Worm (Caenorhabditis elegans) whole organism, late embryonic: ENCODE measurements around the gene idpa-3.

Experiments used
- C08G9.2 ChIP-seq: sonication (generic microtip); optimal IDR thresholded peaks from 2 replicates; lab custom pipeline; 2016; ENCODE audit warnings: mild to moderate bottlenecking, missing genetic modification characterization, moderate library complexity, missing compliant biosample characterization
- C38D4.7 ChIP-seq: fragments of 200-800 bp; sonication (Bioruptor generic); optimal IDR thresholded peaks from 2 replicates; lab custom pipeline; 2018; ENCODE audit warnings: mild to moderate bottlenecking, missing genetic modification characterization, moderate library complexity, missing compliant biosample characterization
- F13H6.1 ChIP-seq: sonication (generic microtip); optimal IDR thresholded peaks from 2 replicates; lab custom pipeline; 2016; ENCODE audit warnings: missing genetic modification characterization, missing compliant biosample characterization
- K02D7.2 ChIP-seq: sonication (generic microtip); optimal IDR thresholded peaks from 2 replicates; lab custom pipeline; 2017; ENCODE audit warnings: mild to moderate bottlenecking, missing genetic modification characterization, missing compliant biosample characterization
- T23F11.4 ChIP-seq: fragments of 200-800 bp; sonication (Bioruptor generic); optimal IDR thresholded peaks from 2 replicates; lab custom pipeline; 2018; ENCODE audit warnings: mild to moderate bottlenecking, missing genetic modification characterization, missing compliant biosample characterization
- ceh-14 ChIP-seq: sonication (generic microtip); optimal IDR thresholded peaks from 2 replicates; lab custom pipeline; 2016; ENCODE audit warnings: missing genotype, missing genetic modification characterization, missing compliant biosample characterization
- ceh-18 ChIP-seq: sonication (generic microtip); optimal IDR thresholded peaks from 2 replicates; lab custom pipeline; 2016; ENCODE audit warnings: missing genetic modification characterization, missing compliant biosample characterization
- ceh-2 ChIP-seq: sonication (generic microtip); optimal IDR thresholded peaks from 2 replicates; lab custom pipeline; 2016; ENCODE audit warnings: missing genotype, missing genetic modification characterization, missing compliant biosample characterization
- ceh-22 ChIP-seq: sonication (generic microtip); optimal IDR thresholded peaks from 2 replicates; lab custom pipeline; 2017; ENCODE audit warnings: missing biosample characterization, missing genetic modification characterization
- ceh-30 ChIP-seq: fragments of 150-350 bp; optimal IDR thresholded peaks from 2 replicates; lab custom pipeline; 2014; ENCODE audit warnings: missing biosample characterization, missing genetic modification characterization
- ceh-48 ChIP-seq: sonication (generic microtip); optimal IDR thresholded peaks from 2 replicates; lab custom pipeline; 2016; ENCODE audit warnings: missing genetic modification characterization, inconsistent platforms, missing compliant biosample characterization
- ceh-9 ChIP-seq: sonication (generic microtip); optimal IDR thresholded peaks from 2 replicates; lab custom pipeline; 2016; ENCODE audit warnings: mild to moderate bottlenecking, missing genetic modification characterization, inconsistent platforms, missing compliant biosample characterization
- che-1 ChIP-seq: sonication (generic microtip); optimal IDR thresholded peaks from 2 replicates; lab custom pipeline; 2016; ENCODE audit warnings: mild to moderate bottlenecking, missing genetic modification characterization, missing compliant biosample characterization
- dmd-4 ChIP-seq: sonication (generic microtip); optimal IDR thresholded peaks from 2 replicates; lab custom pipeline; 2016; ENCODE audit warnings: borderline replicate concordance, missing genetic modification characterization, missing compliant biosample characterization
- elt-2 ChIP-seq: sonication (generic microtip); optimal IDR thresholded peaks from 2 replicates; lab custom pipeline; 2016; ENCODE audit warnings: missing genetic modification reagents, missing genetic modification characterization, missing compliant biosample characterization
- elt-4 ChIP-seq: sonication (generic microtip); optimal IDR thresholded peaks from 2 replicates; lab custom pipeline; 2016; ENCODE audit warnings: missing genetic modification characterization, missing compliant biosample characterization
- ets-4 ChIP-seq: sonication (generic microtip); optimal IDR thresholded peaks from 2 replicates; lab custom pipeline; 2016; ENCODE audit warnings: missing genetic modification characterization, missing compliant biosample characterization
- eyg-1 ChIP-seq: sonication (generic microtip); optimal IDR thresholded peaks from 2 replicates; lab custom pipeline; 2016; ENCODE audit warnings: missing genotype, missing genetic modification characterization, missing compliant biosample characterization
- fax-1 ChIP-seq: sonication (generic microtip); optimal IDR thresholded peaks from 2 replicates; lab custom pipeline; 2016; ENCODE audit warnings: missing genotype, missing genetic modification characterization, missing compliant biosample characterization
- fkh-10 ChIP-seq: fragments of 150-350 bp; optimal IDR thresholded peaks from 2 replicates; lab custom pipeline; 2014; ENCODE audit warnings: missing biosample characterization, missing genetic modification reagents, missing genetic modification characterization
- hlh-13 ChIP-seq: fragments of 200-800 bp; sonication (Bioruptor generic); optimal IDR thresholded peaks from 2 replicates; lab custom pipeline; 2018; ENCODE audit warnings: mild to moderate bottlenecking, missing genetic modification characterization, missing compliant biosample characterization
- hlh-15 ChIP-seq: sonication (generic microtip); optimal IDR thresholded peaks from 2 replicates; lab custom pipeline; 2016; ENCODE audit warnings: missing genetic modification characterization, missing compliant biosample characterization
- hlh-30 ChIP-seq: sonication (generic microtip); optimal IDR thresholded peaks from 2 replicates; lab custom pipeline; 2017; ENCODE audit warnings: antibody characterized with exemption, missing genetic modification characterization, missing compliant biosample characterization; ENCODE audit not compliant: insufficient read depth
- hlh-6 ChIP-seq: sonication (generic microtip); optimal IDR thresholded peaks from 2 replicates; lab custom pipeline; 2016; ENCODE audit warnings: missing genotype, missing genetic modification characterization, missing compliant biosample characterization
- hlh-8 ChIP-seq: sonication (generic microtip); optimal IDR thresholded peaks from 2 replicates; lab custom pipeline; 2016; ENCODE audit warnings: missing genotype, missing genetic modification characterization, missing compliant biosample characterization
- lim-6 ChIP-seq: sonication (generic microtip); optimal IDR thresholded peaks from 2 replicates; lab custom pipeline; 2016; ENCODE audit warnings: missing genetic modification characterization, missing compliant biosample characterization
- lin-11 ChIP-seq: fragments of 200-800 bp; sonication (Bioruptor generic); optimal IDR thresholded peaks from 2 replicates; lab custom pipeline; 2018; ENCODE audit warnings: mild to moderate bottlenecking, missing genetic modification characterization, missing compliant biosample characterization
- madf-2 ChIP-seq: sonication (generic microtip); optimal IDR thresholded peaks from 2 replicates; lab custom pipeline; 2017; ENCODE audit warnings: missing genetic modification characterization, missing compliant biosample characterization
- mec-3 ChIP-seq: sonication (generic microtip); optimal IDR thresholded peaks from 2 replicates; lab custom pipeline; 2016; ENCODE audit warnings: borderline replicate concordance, missing genetic modification characterization, missing compliant biosample characterization
- nhr-11 ChIP-seq: fragments of 150-350 bp; optimal IDR thresholded peaks from 2 replicates; lab custom pipeline; 2014; ENCODE audit warnings: missing biosample characterization, missing genetic modification characterization
- nhr-232 ChIP-seq: sonication (generic microtip); optimal IDR thresholded peaks from 2 replicates; lab custom pipeline; 2016; ENCODE audit warnings: missing genetic modification characterization, missing compliant biosample characterization
- npax-4 ChIP-seq: sonication (generic microtip); optimal IDR thresholded peaks from 2 replicates; lab custom pipeline; 2016; ENCODE audit warnings: missing genetic modification characterization, missing compliant biosample characterization
- odd-2 ChIP-seq: sonication (generic microtip); optimal IDR thresholded peaks from 2 replicates; lab custom pipeline; 2017; ENCODE audit warnings: antibody characterized with exemption, mild to moderate bottlenecking, missing genetic modification characterization, missing compliant biosample characterization
- pax-1 ChIP-seq: fragments of 150-350 bp; optimal IDR thresholded peaks from 2 replicates; lab custom pipeline; 2014; ENCODE audit warnings: missing biosample characterization, missing genetic modification characterization
- pha-2 ChIP-seq: sonication (generic microtip); optimal IDR thresholded peaks from 2 replicates; lab custom pipeline; 2017; ENCODE audit warnings: mild to moderate bottlenecking, missing genetic modification characterization, missing compliant biosample characterization
- pqm-1 ChIP-seq: sonication (generic microtip); optimal IDR thresholded peaks from 2 replicates; lab custom pipeline; 2016; ENCODE audit warnings: missing genetic modification characterization, missing compliant biosample characterization
- pros-1 ChIP-seq: fragments of 150-350 bp; optimal IDR thresholded peaks from 2 replicates; lab custom pipeline; 2014; ENCODE audit warnings: missing biosample characterization, missing genetic modification reagents, missing genetic modification characterization
- sox-2 ChIP-seq: fragments of 200-800 bp; sonication (Bioruptor generic); IDR thresholded peaks from 2 replicates; pipeline ENCODE4 v1.3.6; 2022; ENCODE audit warnings: missing genetic modification reagents, missing genetic modification characterization, missing compliant biosample characterization
- syd-9 ChIP-seq: sonication (generic microtip); optimal IDR thresholded peaks from 2 replicates; lab custom pipeline; 2016; ENCODE audit warnings: mild to moderate bottlenecking, missing genetic modification characterization, moderate library complexity, missing compliant biosample characterization
- ttx-3 ChIP-seq: sonication (generic microtip); optimal IDR thresholded peaks from 2 replicates; lab custom pipeline; 2016; ENCODE audit warnings: missing genetic modification reagents, missing genetic modification characterization, missing compliant biosample characterization
- unc-3 ChIP-seq, 2 experiments: fragments of 200-800 bp in 1 of 2; sonication (Bioruptor generic) in 1 of 2; sonication (generic microtip) in 1 of 2; conservative IDR thresholded peaks in 1 of 2; optimal IDR thresholded peaks in 1 of 2; 2 replicates each; pipeline versions ENCODE4 v1.3.6 to Lab custom; 2016 to 2022; ENCODE audit warnings: missing compliant biosample characterization in 2 of 2, missing genetic modification characterization in 2 of 2, missing genetic modification reagents in 1 of 2
- unc-42 ChIP-seq: sonication (generic microtip); optimal IDR thresholded peaks from 2 replicates; lab custom pipeline; 2016; ENCODE audit warnings: missing genotype, missing genetic modification characterization, missing compliant biosample characterization
- unc-55 ChIP-seq: sonication (generic microtip); optimal IDR thresholded peaks from 2 replicates; lab custom pipeline; 2017; ENCODE audit warnings: missing biosample characterization, missing genetic modification reagents, missing genetic modification characterization
- unc-86 ChIP-seq: sonication (generic microtip); optimal IDR thresholded peaks from 2 replicates; lab custom pipeline; 2016; ENCODE audit warnings: missing genetic modification characterization, missing compliant biosample characterization
- zip-5 ChIP-seq: sonication (generic microtip); optimal IDR thresholded peaks from 2 replicates; lab custom pipeline; 2016; ENCODE audit warnings: missing genetic modification characterization, missing compliant biosample characterization

idpa-3 gene

ce11 chrX:10332035-10332614 is 4.1 kb upstream of the idpa-3 start (continued):
- TF ChIP-seq ceh-14 (tag; lab: Kevin White, UChicago) (no peak), ceh-18 (tag; lab: Kevin White, UChicago) (peak; percentile 5), che-1 (no peak), hlh-13 (GFP tag; lab: Kevin White, UChicago) (no peak), ceh-48 (tag; lab: Kevin White, UChicago) (no peak), pros-1 (tag; lab: Kevin White, UChicago) (no peak)

ce11 chrX:10333301-10333854 is 2.9 kb upstream of the idpa-3 start, which contains the start of gene R07E3.4:
R07E3.4 (minus strand) TSS chrX:10333351.
- TF ChIP-seq mec-3: no peak
- TF ChIP-seq elt-2 (tag; lab: Kevin White, UChicago): no peak
- TF ChIP-seq ceh-22 (tag; lab: Kevin White, UChicago): no peak
- no peak for TF ChIP-seq zip-5 (tag; lab: Kevin White, UChicago)
- no peak for TF ChIP-seq unc-55 (GFP tag; lab: Kevin White, UChicago)
- TF ChIP-seq dmd-4 (tag; lab: Kevin White, UChicago): no peak
- no peak for TF ChIP-seq ceh-30
- no peak for TF ChIP-seq pha-2 (tag; lab: Kevin White, UChicago)
- TF ChIP-seq, all 69 proteins: peak for 0

- TF ChIP-seq ceh-9 (no peak), unc-55 (GFP tag; lab: Kevin White, UChicago) (no peak), ets-4 (tag; lab: Kevin White, UChicago) (no peak), odd-2 (tag; lab: Kevin White, UChicago) (no peak), fkh-10 (no peak), syd-9 (tag; lab: Kevin White, UChicago) (peak; percentile 14), elt-4 (tag; lab: Kevin White, UChicago) (peak; percentile 57), K02D7.2 (tag; lab: Kevin White, UChicago) (no peak), lin-11 (tag; lab: Kevin White, UChicago) (no peak), ceh-18 (tag; lab: Kevin White, UChicago) (no peak), C08G9.2 (tag; lab: Kevin White, UChicago) (no peak), F13H6.1 (tag; lab: Kevin White, UChicago) (no peak), nhr-232 (no peak), eyg-1 (tag; lab: Kevin White, UChicago) (no peak), T23F11.4 (GFP tag; lab: Kevin White, UChicago) (no peak), hlh-30 (no peak), unc-42 (tag; lab: Kevin White, UChicago) (no peak), unc-3 (GFP tag; conservative IDR thresholded peaks at IDR 0.05; lab: Robert Waterston, UW) (0 out of 2 replicates have a peak, but pooled peaks have one; percentile 17), unc-3 (tag; optimal IDR thresholded peaks at IDR 0.05; lab: Kevin White, UChicago) (no peak), lim-6 (tag; lab: Kevin White, UChicago) (no peak), unc-86 (tag; lab: Kevin White, UChicago) (no peak), C38D4.7 (GFP tag; lab: Kevin White, UChicago) (no peak), pax-1 (no peak)
These were observed 354 bp downstream of the idpa-3 start for ce11 chrX:10336592-10336991.

ce11 chrX:10338100-10338499 is 1.9 kb downstream of the idpa-3 start, which contains the start of gene cut-5:
cut-5 (minus strand) TSS chrX:10338200.
- TF ChIP-seq hlh-6 (no peak), madf-2 (tag; lab: Kevin White, UChicago) (no peak), F13H6.1 (tag; lab: Kevin White, UChicago) (no peak), npax-4 (tag; lab: Kevin White, UChicago) (no peak), hlh-15 (tag; lab: Kevin White, UChicago) (no peak), elt-2 (tag; lab: Kevin White, UChicago) (no peak), fax-1 (tag; lab: Kevin White, UChicago) (no peak), C38D4.7 (GFP tag; lab: Kevin White, UChicago) (no peak), mec-3 (no peak), C08G9.2 (tag; lab: Kevin White, UChicago) (no peak), hlh-8 (tag; lab: Kevin White, UChicago) (no peak), ceh-18 (tag; lab: Kevin White, UChicago) (no peak), ttx-3 (tag; lab: Kevin White, UChicago) (no peak), ceh-2 (tag; lab: Kevin White, UChicago) (no peak), pqm-1 (tag; lab: Kevin White, UChicago) (no peak), nhr-11 (tag; lab: Kevin White, UChicago) (no peak), sox-2 (GFP tag; lab: Robert Waterston, UW) (no peak), ets-4 (tag; lab: Kevin White, UChicago) (no peak), odd-2 (tag; lab: Kevin White, UChicago) (no peak)
